Fruit fly (Drosophila melanogaster) whole organism, embryonic: Measurements from ENCODE around the gene Jhbp1.

Experiments
- Awh ChIP-seq: fragments of 200-800 bp; sonication (Bioruptor generic); IDR thresholded peaks from 2 replicates; pipeline ENCODE4, ENCODE4 v1.3.6; 2022; ENCODE audit warnings: missing biosample characterization, missing genetic modification characterization
- BEAF-32 ChIP-seq: fragments of 200-800 bp; sonication (Bioruptor generic); optimal IDR thresholded peaks from 3 replicates; lab custom pipeline; 2017; ENCODE audit warnings: missing biosample characterization, missing genetic modification characterization, mild to moderate bottlenecking, moderate library complexity, missing genetic modification reagents
- CG12769 ChIP-seq: fragments of 200-800 bp; sonication (Bioruptor generic); optimal IDR thresholded peaks from 2 replicates; lab custom pipeline; 2019; ENCODE audit warnings: missing biosample characterization, mild to moderate bottlenecking, missing genetic modification characterization, moderate library complexity
- CG14667 ChIP-seq: fragments of 200-800 bp; sonication (Bioruptor generic); IDR thresholded peaks from 2 replicates; pipeline ENCODE4 v1.3.6; 2022; ENCODE audit warnings: missing biosample characterization, missing genetic modification characterization
- CG15514 ChIP-seq: fragments of 200-800 bp; sonication (Bioruptor generic); optimal IDR thresholded peaks from 3 replicates; lab custom pipeline; 2017; ENCODE audit warnings: missing biosample characterization, missing genetic modification characterization, mild to moderate bottlenecking, moderate library complexity, missing genetic modification reagents
- CG18262 ChIP-seq: fragments of 200-800 bp; optimal IDR thresholded peaks from 3 replicates; lab custom pipeline; 2019; ENCODE audit warnings: missing biosample characterization, mild to moderate bottlenecking, missing genetic modification characterization, moderate library complexity
- CG18599 ChIP-seq: fragments of 200-800 bp; sonication (Bioruptor generic); optimal IDR thresholded peaks from 3 replicates; lab custom pipeline; 2017; ENCODE audit warnings: missing biosample characterization, missing genetic modification characterization, mild to moderate bottlenecking, moderate library complexity, missing genetic modification reagents
- CG2875 ChIP-seq: fragments of 200-800 bp; sonication (Bioruptor generic); optimal IDR thresholded peaks from 2 replicates; lab custom pipeline; 2017; ENCODE audit warnings: missing biosample characterization, mild to moderate bottlenecking, missing genetic modification characterization, missing genetic modification reagents
- CG3726 ChIP-seq: fragments of 200-800 bp; sonication (Bioruptor generic); IDR thresholded peaks from 3 replicates; pipeline ENCODE4, ENCODE4 v1.3.6; 2022; ENCODE audit warnings: missing biosample characterization, missing genetic modification characterization
- CG3995 ChIP-seq: fragments of 200-800 bp; sonication (Bioruptor generic); optimal IDR thresholded peaks from 3 replicates; lab custom pipeline; 2016; ENCODE audit warnings: missing biosample characterization, missing genetic modification characterization
- CG6272 ChIP-seq: fragments of 200-800 bp; sonication (Bioruptor generic); IDR thresholded peaks from 2 replicates; pipeline ENCODE4 v1.3.6; 2022; ENCODE audit warnings: missing biosample characterization, missing genetic modification characterization
- CG7271 ChIP-seq: fragments of 200-800 bp; sonication (Bioruptor generic); optimal IDR thresholded peaks from 2 replicates; lab custom pipeline; 2018; ENCODE audit warnings: missing biosample characterization, mild to moderate bottlenecking, missing genetic modification characterization, moderate library complexity
- CG7987 ChIP-seq: fragments of 200-800 bp; sonication (Bioruptor generic); optimal IDR thresholded peaks from 2 replicates; lab custom pipeline; 2018; ENCODE audit warnings: missing biosample characterization, mild to moderate bottlenecking, missing genetic modification characterization, moderate library complexity
- CG8924 ChIP-seq: fragments of 200-800 bp; optimal IDR thresholded peaks from 3 replicates; lab custom pipeline; 2019; ENCODE audit warnings: missing biosample characterization, mild to moderate bottlenecking, missing genetic modification characterization, moderate library complexity
- CG9727 ChIP-seq: fragments of 200-800 bp; sonication (Bioruptor generic); optimal IDR thresholded peaks from 3 replicates; lab custom pipeline; 2017; ENCODE audit warnings: missing biosample characterization, mild to moderate bottlenecking, missing genetic modification characterization
- Dad ChIP-seq: fragments of 200-800 bp; sonication (Bioruptor generic); optimal IDR thresholded peaks from 3 replicates; lab custom pipeline; 2016; ENCODE audit warnings: missing biosample characterization, missing genetic modification characterization
- Deaf1 ChIP-seq: fragments of 200-800 bp; optimal IDR thresholded peaks from 3 replicates; lab custom pipeline; 2019; ENCODE audit warnings: missing biosample characterization, mild to moderate bottlenecking, missing genetic modification characterization, moderate library complexity
- Dek ChIP-seq: fragments of 200-800 bp; sonication (Bioruptor generic); optimal IDR thresholded peaks from 3 replicates; lab custom pipeline; 2019; ENCODE audit warnings: missing biosample characterization, mild to moderate bottlenecking, missing genetic modification characterization, moderate library complexity
- Dp ChIP-seq: fragments of 200-800 bp; sonication (Bioruptor generic); optimal IDR thresholded peaks from 2 replicates; lab custom pipeline; 2018; ENCODE audit warnings: missing biosample characterization, mild to moderate bottlenecking, missing genetic modification characterization, moderate library complexity
- ERR ChIP-seq: fragments of 200-800 bp; sonication (Bioruptor generic); optimal IDR thresholded peaks from 2 replicates; lab custom pipeline; 2016; ENCODE audit warnings: missing biosample characterization, missing genetic modification characterization
- Fer2 ChIP-seq: fragments of 200-800 bp; sonication (Bioruptor generic); optimal IDR thresholded peaks from 2 replicates; lab custom pipeline; 2018; ENCODE audit warnings: missing biosample characterization, mild to moderate bottlenecking, missing genetic modification characterization, moderate library complexity
- HLHmδ ChIP-seq: fragments of 200-800 bp; sonication (Bioruptor generic); optimal IDR thresholded peaks from 2 replicates; lab custom pipeline; 2018; ENCODE audit warnings: missing biosample characterization, mild to moderate bottlenecking, missing genetic modification characterization, moderate library complexity
- Hr3 ChIP-seq: fragments of 200-800 bp; sonication (Bioruptor generic); optimal IDR thresholded peaks from 3 replicates; lab custom pipeline; 2016; ENCODE audit warnings: missing biosample characterization, missing genetic modification characterization
- Kr ChIP-seq: fragments of 200-800 bp; sonication (Bioruptor generic); optimal IDR thresholded peaks from 2 replicates; lab custom pipeline; 2017; ENCODE audit warnings: missing biosample characterization, mild to moderate bottlenecking, missing genetic modification characterization
- Lim3 ChIP-seq: fragments of 200-800 bp; sonication (Bioruptor generic); IDR thresholded peaks from 2 replicates; pipeline ENCODE4 v1.3.6; 2022; ENCODE audit warnings: missing biosample characterization, missing genetic modification characterization
- Meics ChIP-seq: fragments of 200-800 bp; sonication (Bioruptor generic); optimal IDR thresholded peaks from 2 replicates; lab custom pipeline; 2017; ENCODE audit warnings: missing biosample characterization, mild to moderate bottlenecking, missing genetic modification characterization
- Nf-YB ChIP-seq: fragments of 200-800 bp; sonication (Bioruptor generic); optimal IDR thresholded peaks from 3 replicates; lab custom pipeline; 2019; ENCODE audit warnings: missing biosample characterization, mild to moderate bottlenecking, missing genetic modification characterization, moderate library complexity
- Side ChIP-seq: fragments of 200-800 bp; sonication (Bioruptor generic); optimal IDR thresholded peaks from 2 replicates; lab custom pipeline; 2016; ENCODE audit warnings: missing biosample characterization, missing genetic modification characterization
- Sin3A ChIP-seq: fragments of >200 bp; optimal IDR thresholded peaks from 2 replicates; lab custom pipeline; 2018
- Sox102F ChIP-seq: fragments of 200-800 bp; sonication (Bioruptor generic); optimal IDR thresholded peaks from 2 replicates; lab custom pipeline; 2018; ENCODE audit warnings: missing biosample characterization, mild to moderate bottlenecking, missing genetic modification characterization, moderate library complexity
- abd-A ChIP-seq: fragments of 200-800 bp; sonication (Bioruptor generic); optimal IDR thresholded peaks from 3 replicates; lab custom pipeline; 2019; ENCODE audit warnings: missing biosample characterization, mild to moderate bottlenecking, missing genetic modification characterization, moderate library complexity
- bsh ChIP-seq, 2 experiments: fragments of 200-800 bp; sonication (Bioruptor generic); optimal IDR thresholded peaks; 2 replicates each; lab custom pipeline; 2017 to 2018; ENCODE audit warnings: mild to moderate bottlenecking in 2 of 2, missing biosample characterization in 2 of 2, missing genetic modification characterization in 2 of 2, moderate library complexity in 1 of 2
- caup ChIP-seq: fragments of 200-800 bp; sonication (Bioruptor generic); optimal IDR thresholded peaks from 3 replicates; lab custom pipeline; 2017; ENCODE audit warnings: missing biosample characterization, mild to moderate bottlenecking, missing genetic modification characterization, moderate library complexity; ENCODE audit not compliant: severe bottlenecking
- chinmo ChIP-seq: fragments of 200-800 bp; sonication (Bioruptor generic); IDR thresholded peaks from 4 replicates; pipeline ENCODE4 v1.3.6; 2022; ENCODE audit warnings: missing biosample characterization, missing genetic modification characterization; ENCODE audit not compliant: partially characterized antibody
- chm ChIP-seq: fragments of 200-800 bp; sonication (Bioruptor generic); IDR thresholded peaks from 2 replicates; pipeline ENCODE4 v1.3.6; 2022; ENCODE audit warnings: missing biosample characterization, missing genetic modification characterization
- crol ChIP-seq: fragments of 200-800 bp; sonication (Bioruptor generic); IDR thresholded peaks from 2 replicates; pipeline ENCODE4 v1.3.6; 2022; ENCODE audit warnings: missing biosample characterization, missing genetic modification characterization
- fd102C ChIP-seq: fragments of 200-800 bp; sonication (Bioruptor generic); optimal IDR thresholded peaks from 2 replicates; lab custom pipeline; 2018; ENCODE audit warnings: missing biosample characterization, mild to moderate bottlenecking, missing genetic modification characterization, moderate library complexity
- gce ChIP-seq: fragments of 200-800 bp; sonication (Bioruptor generic); IDR thresholded peaks from 3 replicates; pipeline ENCODE4 v1.3.6; 2022; ENCODE audit warnings: missing biosample characterization, missing genetic modification characterization
- kay ChIP-seq: fragments of 200-800 bp; sonication (Bioruptor generic); optimal IDR thresholded peaks from 2 replicates; lab custom pipeline; 2016; ENCODE audit warnings: missing biosample characterization, missing genetic modification characterization
- onecut ChIP-seq: fragments of 200-800 bp; sonication (Bioruptor generic); IDR thresholded peaks from 2 replicates; pipeline ENCODE4 v1.3.6; 2022; ENCODE audit warnings: missing biosample characterization, missing genetic modification characterization
- p53 ChIP-seq: fragments of 200-800 bp; sonication (Bioruptor generic); optimal IDR thresholded peaks from 2 replicates; lab custom pipeline; 2016; ENCODE audit warnings: missing biosample characterization, missing genetic modification characterization
- prd ChIP-seq, 3 experiments: fragments of >200 bp in 2 of 3; fragments of 200-800 bp in 1 of 3; sonication (Bioruptor generic) in 1 of 3; optimal IDR thresholded peaks in 2 of 3; IDR thresholded peaks in 1 of 3; 2 replicates in 2 of 3; 3 replicates in 1 of 3; pipeline versions ENCODE4 v1.3.6 to Lab custom; 2017 to 2022; ENCODE audit warnings: missing biosample characterization in 1 of 3, missing genetic modification characterization in 1 of 3
- sens ChIP-seq: fragments of 200-800 bp; sonication (Bioruptor generic); peaks from one replicate; lab custom pipeline; 2016; ENCODE audit warnings: missing biosample characterization, missing genetic modification characterization
- sens-2 ChIP-seq: fragments of 200-800 bp; sonication (Bioruptor generic); IDR thresholded peaks from 2 replicates; pipeline ENCODE4 v1.3.6; 2022; ENCODE audit warnings: missing biosample characterization, missing genetic modification characterization
- sr ChIP-seq: fragments of 200-800 bp; sonication (Bioruptor generic); IDR thresholded peaks from 3 replicates; pipeline ENCODE4 v1.3.6; 2022; ENCODE audit warnings: missing biosample characterization, missing genetic modification characterization
- toy ChIP-seq: fragments of 200-800 bp; sonication (Bioruptor generic); IDR thresholded peaks from 2 replicates; pipeline ENCODE4 v1.3.6; 2022; ENCODE audit warnings: missing biosample characterization, missing genetic modification characterization
- ttk ChIP-seq: fragments of 200-800 bp; sonication (Bioruptor generic); IDR thresholded peaks from 2 replicates; pipeline ENCODE4 v2.1.2; 2022; ENCODE audit warnings: missing biosample characterization, missing genetic modification characterization
- unc-4 ChIP-seq: fragments of 200-800 bp; sonication (Bioruptor generic); IDR thresholded peaks from 2 replicates; pipeline ENCODE4 v1.3.6; 2022; ENCODE audit warnings: missing biosample characterization, missing genetic modification characterization; ENCODE audit not compliant: partially characterized antibody
- wek ChIP-seq: fragments of 200-800 bp; sonication (Bioruptor generic); optimal IDR thresholded peaks from 3 replicates; lab custom pipeline; 2018; ENCODE audit warnings: missing biosample characterization, mild to moderate bottlenecking, missing genetic modification characterization, moderate library complexity

Gene Jhbp1

DNA sequence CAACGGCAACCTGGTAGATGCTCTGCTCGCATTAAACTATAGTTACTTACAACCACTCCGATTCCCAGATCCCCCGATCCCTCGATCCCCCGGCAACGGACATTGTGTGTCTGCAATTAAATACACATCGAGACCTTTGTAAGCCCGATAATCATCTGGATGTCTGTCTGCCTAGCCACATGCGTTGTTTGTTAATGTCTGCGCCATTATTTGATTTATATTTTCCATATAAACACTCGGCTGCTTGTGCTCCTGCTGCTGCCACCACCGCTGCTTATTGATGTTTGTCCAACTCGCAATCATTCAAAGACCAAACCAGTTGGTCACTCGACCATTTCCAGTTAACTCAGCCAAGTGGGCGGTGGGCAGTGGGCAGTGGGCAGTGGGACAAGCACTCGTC, 51.0 kb downstream of the Jhbp1 start (continued):
- no peak for TF ChIP-seq Lim3
- TF ChIP-seq CG6272 (GFP tag; lab: Robert Waterston, UW): no peak
- TF ChIP-seq Hr3: no peak
- no peak for TF ChIP-seq gce (GFP tag; lab: Robert Waterston, UW)
- no peak for TF ChIP-seq prd (optimal IDR thresholded peaks at IDR 0.05; lab: Kevin White, UChicago)
- TF ChIP-seq prd (GFP tag; IDR thresholded peaks at IDR 0.05; lab: Robert Waterston, UW): 0 out of 3 replicates have a peak, but pooled peaks have one; percentile 21
- no peak for TF ChIP-seq ERR
- TF ChIP-seq chinmo (GFP tag; lab: Robert Waterston, UW): no peak
- TF ChIP-seq onecut: 0 out of 2 replicates have a peak, but pooled peaks have one; percentile 19
- TF ChIP-seq CG2875 (GFP tag; lab: Kevin White, UChicago): peak; percentile 17
- 0 out of 2 replicates have a peak, but pooled peaks have one; percentile 45 for TF ChIP-seq chm (GFP tag; lab: Robert Waterston, UW)
- TF ChIP-seq Sox102F (GFP tag; lab: Kevin White, UChicago): peak; percentile 24
- TF ChIP-seq abd-A (tag; lab: Kevin White, UChicago): no peak
- peak; percentile 36; the same call in 1 of the 2 replicates for TF ChIP-seq sens-2 (GFP tag; lab: Robert Waterston, UW)
- TF ChIP-seq Side: no peak
- no peak for TF ChIP-seq unc-4
- no peak; the same call in 2 of the 3 replicates for TF ChIP-seq CG3726
- no peak for TF ChIP-seq CG15514 (GFP tag; lab: Kevin White, UChicago)
- TF ChIP-seq fd102C (GFP tag; lab: Kevin White, UChicago): peak; percentile 54
- no peak for TF ChIP-seq toy (GFP tag; lab: Robert Waterston, UW)
- peak; percentile 50 for TF ChIP-seq wek (GFP tag; lab: Kevin White, UChicago)
- TF ChIP-seq CG7271 (tag; lab: Kevin White, UChicago): no peak
- peak; percentile 48 for TF ChIP-seq CG12769
- no peak for TF ChIP-seq BEAF-32 (GFP tag; lab: Kevin White, UChicago)
- TF ChIP-seq HLHmδ: peak; percentile 17
- TF ChIP-seq Awh (GFP tag; lab: Robert Waterston, UW): 0 out of 2 replicates have a peak, but pooled peaks have one; percentile 30
- no peak for TF ChIP-seq Sin3A (lab: Kevin White, UChicago)
- TF ChIP-seq Fer2 (tag; lab: Kevin White, UChicago): no peak
- peak; percentile 6 for TF ChIP-seq CG18262
- TF ChIP-seq crol (GFP tag; lab: Robert Waterston, UW): peak; percentile 14; the same call in 1 of the 2 replicates
- peak; percentile 25 for TF ChIP-seq CG18599 (GFP tag; lab: Kevin White, UChicago)
- no peak for TF ChIP-seq CG14667 (GFP tag; lab: Robert Waterston, UW)
- TF ChIP-seq ttk (GFP tag; lab: Robert Waterston, UW): no peak
- TF ChIP-seq bsh (GFP tag; optimal IDR thresholded peaks at IDR 0.05; lab: Kevin White, UChicago): peak in 1 of 2 experiments; percentile 14
- peak; percentile 6 for TF ChIP-seq CG7987
- peak; percentile 11 for TF ChIP-seq Nf-YB
- no peak for TF ChIP-seq Deaf1 (tag; lab: Kevin White, UChicago)
- TF ChIP-seq Dp (GFP tag; lab: Kevin White, UChicago): no peak
- peak; percentile 86 for TF ChIP-seq sens (GFP tag; lab: Kevin White, UChicago)
- TF ChIP-seq kay: no peak
- TF ChIP-seq CG3995 (GFP tag; lab: Kevin White, UChicago): no peak
- TF ChIP-seq CG9727 (GFP tag; lab: Kevin White, UChicago): peak; percentile 42
- TF ChIP-seq caup (GFP tag; lab: Kevin White, UChicago): peak; percentile 21
- TF ChIP-seq Dad (GFP tag; lab: Kevin White, UChicago): peak; percentile 29
- TF ChIP-seq Kr (GFP tag; lab: Kevin White, UChicago): peak; percentile 60
- peak; percentile 70; the same call in 2 of the 3 replicates for TF ChIP-seq sr (GFP tag; lab: Robert Waterston, UW)
- TF ChIP-seq Dek (tag; lab: Kevin White, UChicago): no peak
- TF ChIP-seq Meics (GFP tag; lab: Kevin White, UChicago): peak; percentile 19
- no peak for TF ChIP-seq p53 (GFP tag; lab: Kevin White, UChicago)
- TF ChIP-seq CG8924 (tag; lab: Kevin White, UChicago): peak; percentile 13
